Worm (Caenorhabditis elegans): Measurements from ENCODE around the gene cyn-17.

cyn-17 gene

ce11 chrV:5816470-5817061, 17.1 kb downstream of the cyn-17 start (continued):
- no peak for TF ChIP-seq skn-1 (tag; optimal IDR thresholded peaks at IDR 0.05)
- TF ChIP-seq vab-7 (GFP tag; IDR thresholded peaks at IDR 0.05): no peak
- no peak for TF ChIP-seq nhr-102 (tag; optimal IDR thresholded peaks at IDR 0.05)
- TF ChIP-seq F26F4.8 (GFP tag; conservative IDR thresholded peaks at IDR 0.05): no peak
- no peak for TF ChIP-seq D1046.2 (GFP tag; IDR thresholded peaks at IDR 0.05)
- no peak for TF ChIP-seq F37D6.2 (tag; optimal IDR thresholded peaks at IDR 0.05)
- TF ChIP-seq snpc-4 (tag; optimal IDR thresholded peaks at IDR 0.05): no peak
- TF ChIP-seq tag-97 (GFP tag; IDR thresholded peaks at IDR 0.05): no peak
- peak in 1 of 2 experiments; percentile 16 for TF ChIP-seq mdl-1 (tag; optimal IDR thresholded peaks at IDR 0.05)
- peak; percentile 44 for TF ChIP-seq dve-1 (tag; optimal IDR thresholded peaks at IDR 0.05; ENCODE audit: insufficient read depth)
- no peak for TF ChIP-seq cey-2 (tag; optimal IDR thresholded peaks at IDR 0.05; ENCODE audit: borderline replicate concordance, insufficient read depth)
- TF ChIP-seq ceh-28 (tag; optimal IDR thresholded peaks at IDR 0.05): no peak
- TF ChIP-seq F10B5.3 (tag; optimal IDR thresholded peaks at IDR 0.05): no peak
- TF ChIP-seq ctbp-1 (GFP tag; IDR thresholded peaks at IDR 0.05): no peak
- no peak for TF ChIP-seq madf-9 (GFP tag; conservative IDR thresholded peaks at IDR 0.05)
- no peak for TF ChIP-seq ama-1 (optimal IDR thresholded peaks at IDR 0.05)

DNA sequence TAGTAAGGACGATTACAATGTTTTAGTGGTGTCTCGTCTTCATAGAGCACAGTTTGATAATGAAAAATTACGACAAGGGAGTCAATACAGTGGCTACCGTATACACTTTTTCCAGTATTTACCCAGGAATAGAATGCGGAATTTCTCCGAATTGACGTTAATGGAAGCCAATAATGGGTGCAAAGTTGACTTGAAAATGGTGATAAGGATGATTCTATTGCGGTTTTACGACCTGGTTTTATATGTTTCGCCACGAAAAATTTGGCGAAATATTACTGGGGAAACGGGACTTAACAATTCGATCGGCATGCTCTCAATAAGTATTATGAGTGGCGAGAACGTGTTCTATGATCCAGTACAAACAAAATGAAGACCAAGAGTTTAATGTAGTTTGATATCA, 20.4 kb downstream of the cyn-17 start:
- TF ChIP-seq F49E8.2 (tag; optimal IDR thresholded peaks at IDR 0.05; ENCODE audit: borderline replicate concordance) (no peak), hlh-30 (tag; optimal IDR thresholded peaks at IDR 0.05; ENCODE audit: insufficient read depth) (no peak), nhr-28 (tag; optimal IDR thresholded peaks at IDR 0.05) (peak; percentile 40), mep-1 (tag; optimal IDR thresholded peaks at IDR 0.05) (no peak), nhr-48 (tag; optimal IDR thresholded peaks at IDR 0.05) (peak; percentile 2), dmd-9 (GFP tag; IDR thresholded peaks at IDR 0.05) (no peak), ces-1 (GFP tag; optimal IDR thresholded peaks at IDR 0.05) (no peak), hif-1 (tag; optimal IDR thresholded peaks at IDR 0.05) (no peak), ceh-28 (tag; optimal IDR thresholded peaks at IDR 0.05) (no peak), madf-9 (GFP tag; conservative IDR thresholded peaks at IDR 0.05) (no peak), pha-4 (GFP tag; IDR thresholded peaks at IDR 0.05) (no peak), pha-4 (tag; optimal IDR thresholded peaks at IDR 0.05) (no peak), dve-1 (tag; optimal IDR thresholded peaks at IDR 0.05; ENCODE audit: insufficient read depth) (peak; percentile 53), daf-16 (GFP tag; optimal IDR thresholded peaks at IDR 0.05) (no peak), daf-16 (tag; optimal IDR thresholded peaks at IDR 0.05) (peak; percentile 69), dmd-6 (GFP tag; IDR thresholded peaks at IDR 0.05) (peak; percentile 83), php-3 (GFP tag; IDR thresholded peaks at IDR 0.05) (peak; percentile 94), cey-2 (tag; optimal IDR thresholded peaks at IDR 0.05; ENCODE audit: borderline replicate concordance, insufficient read depth) (no peak), lin-39 (tag; optimal IDR thresholded peaks at IDR 0.05) (no peak), mes-2 (tag; optimal IDR thresholded peaks at IDR 0.05; ENCODE audit: poor library complexity, severe bottlenecking) (no peak), ZK337.2 (GFP tag; IDR thresholded peaks at IDR 0.05) (no peak), hlh-11 (tag; optimal IDR thresholded peaks at IDR 0.05) (peak; percentile 32), lim-7 (GFP tag; IDR thresholded peaks at IDR 0.05) (no peak), saeg-2 (GFP tag; IDR thresholded peaks at IDR 0.05) (no peak), pqm-1 (tag; optimal IDR thresholded peaks at IDR 0.05) (peak; percentile 2), lin-1 (GFP tag; IDR thresholded peaks at IDR 0.05) (no peak), fkh-10 (GFP tag; optimal IDR thresholded peaks at IDR 0.05) (no peak), arid-1 (GFP tag; conservative IDR thresholded peaks at IDR 0.05) (no peak), nhr-111 (GFP tag; optimal IDR thresholded peaks at IDR 0.05) (no peak), daf-19 (GFP tag; conservative IDR thresholded peaks at IDR 0.05) (no peak), lsy-2 (tag; optimal IDR thresholded peaks at IDR 0.05) (no peak), R02D3.7 (tag; optimal IDR thresholded peaks at IDR 0.05) (no peak)

Data from whole organism, L4 larva.